Worm (Caenorhabditis elegans) whole organism, young adult: ENCODE measurements around the gene pgp-12.

ENCODE experiments used
- B0019.2 ChIP-seq: fragments of 200-800 bp; sonication (Bioruptor generic); conservative IDR thresholded peaks from 2 replicates; pipeline ENCODE4 v1.3.6; 2022; ENCODE audit warnings: missing genetic modification reagents, missing genetic modification characterization, missing compliant biosample characterization
- B0035.1 ChIP-seq: sonication (generic microtip); optimal IDR thresholded peaks from 2 replicates; lab custom pipeline; 2016; ENCODE audit warnings: missing genetic modification characterization, mild to moderate bottlenecking, missing compliant biosample characterization, missing genotype, missing genetic modification reagents
- B0261.1 ChIP-seq: sonication (generic microtip); optimal IDR thresholded peaks from 2 replicates; lab custom pipeline; 2016; ENCODE audit warnings: mild to moderate bottlenecking, missing genetic modification characterization, moderate library complexity, missing compliant biosample characterization
- B0336.3 ChIP-seq: fragments of 200-800 bp; sonication (Bioruptor generic); IDR thresholded peaks from 2 replicates; pipeline ENCODE4 v1.3.6; 2022; ENCODE audit warnings: missing genetic modification characterization, missing compliant biosample characterization
- D2030.7 ChIP-seq: fragments of 200-800 bp; sonication (Bioruptor generic); IDR thresholded peaks from 2 replicates; pipeline ENCODE4 v1.3.6; 2022; ENCODE audit warnings: missing genetic modification reagents, missing genetic modification characterization, missing compliant biosample characterization
- F22D6.2 ChIP-seq: sonication (generic microtip); optimal IDR thresholded peaks from 2 replicates; lab custom pipeline; 2016; ENCODE audit warnings: mild to moderate bottlenecking, missing genetic modification characterization, missing compliant biosample characterization
- F23B12.7 ChIP-seq: sonication (generic microtip); optimal IDR thresholded peaks from 2 replicates; lab custom pipeline; 2017; ENCODE audit warnings: missing genetic modification characterization, mild to moderate bottlenecking, missing compliant biosample characterization, antibody characterized with exemption, moderate library complexity; ENCODE audit not compliant: insufficient read depth
- F39B2.1 ChIP-seq: fragments of 200-800 bp; sonication (Bioruptor generic); IDR thresholded peaks from 2 replicates; pipeline ENCODE4 v1.3.6; 2022; ENCODE audit warnings: missing genetic modification reagents, missing genetic modification characterization, missing compliant biosample characterization
- F49E8.2 ChIP-seq: sonication (generic microtip); optimal IDR thresholded peaks from 3 replicates; lab custom pipeline; 2017; ENCODE audit warnings: missing genetic modification characterization, mild to moderate bottlenecking, missing compliant biosample characterization, antibody characterized with exemption, moderate library complexity; ENCODE audit not compliant: insufficient read depth
- F55B11.4 ChIP-seq: sonication (generic microtip); optimal IDR thresholded peaks from 2 replicates; lab custom pipeline; 2016; ENCODE audit warnings: missing compliant biosample characterization, missing genetic modification characterization, borderline replicate concordance; ENCODE audit not compliant: insufficient read depth
- K11D2.4 ChIP-seq: fragments of 200-800 bp; sonication (Bioruptor generic); IDR thresholded peaks from 2 replicates; pipeline ENCODE4 v1.3.6; 2022; ENCODE audit warnings: missing genetic modification reagents, missing genetic modification characterization, missing compliant biosample characterization
- Y53G8AR.9 ChIP-seq: fragments of 200-800 bp; sonication (Bioruptor generic); conservative IDR thresholded peaks from 2 replicates; pipeline ENCODE4 v1.3.6; 2022; ENCODE audit warnings: missing genetic modification reagents, missing genetic modification characterization, missing compliant biosample characterization
- Y56A3A.18 ChIP-seq: fragments of 200-800 bp; sonication (Bioruptor generic); IDR thresholded peaks from 2 replicates; pipeline ENCODE4 v1.3.6; 2022; ENCODE audit warnings: missing genetic modification reagents, missing genetic modification characterization, missing compliant biosample characterization
- Y67H2A.10 ChIP-seq: fragments of 200-800 bp; sonication (Bioruptor generic); conservative IDR thresholded peaks from 2 replicates; pipeline ENCODE4 v1.3.6; 2022; ENCODE audit warnings: missing genetic modification reagents, missing genetic modification characterization, missing compliant biosample characterization
- Y79H2A.3 ChIP-seq: fragments of 200-800 bp; sonication (Bioruptor generic); conservative IDR thresholded peaks from 2 replicates; pipeline ENCODE4 v1.3.6; 2022; ENCODE audit warnings: missing genetic modification reagents, missing genetic modification characterization, missing compliant biosample characterization
- akir-1 ChIP-seq: fragments of 200-800 bp; sonication (Bioruptor generic); optimal IDR thresholded peaks from 2 replicates; lab custom pipeline; 2018; ENCODE audit warnings: mild to moderate bottlenecking, missing genetic modification characterization, moderate library complexity, missing compliant biosample characterization
- ama-1 ChIP-seq, 3 experiments: fragments of 150-350 bp in 1 of 3; sonication (generic microtip) in 2 of 3; optimal IDR thresholded peaks; 2 replicates each; lab custom pipeline; 2014 to 2018; ENCODE audit warnings: missing biosample characterization in 2 of 3, missing genetic modification characterization in 2 of 3, missing genetic modification reagents in 2 of 3
- aptf-2 ChIP-seq: fragments of 200-800 bp; sonication (Bioruptor generic); conservative IDR thresholded peaks from 2 replicates; pipeline ENCODE4 v1.3.6; 2022; ENCODE audit warnings: missing genetic modification reagents, missing genetic modification characterization, missing compliant biosample characterization
- aptf-3 ChIP-seq: fragments of 200-800 bp; sonication (Bioruptor generic); IDR thresholded peaks from 2 replicates; pipeline ENCODE4 v1.3.6; 2022; ENCODE audit warnings: missing genetic modification characterization, missing compliant biosample characterization
- attf-5 ChIP-seq: fragments of 200-800 bp; sonication (Bioruptor generic); optimal IDR thresholded peaks from 2 replicates; lab custom pipeline; 2018; ENCODE audit warnings: mild to moderate bottlenecking, missing genetic modification characterization, missing compliant biosample characterization
- ceh-27 ChIP-seq: fragments of 200-800 bp; sonication (Bioruptor generic); optimal IDR thresholded peaks from 2 replicates; lab custom pipeline; 2018; ENCODE audit warnings: mild to moderate bottlenecking, missing genetic modification characterization, moderate library complexity, missing compliant biosample characterization
- chd-7 ChIP-seq: sonication (generic microtip); optimal IDR thresholded peaks from 2 replicates; lab custom pipeline; 2016; ENCODE audit warnings: mild to moderate bottlenecking, missing genetic modification characterization, moderate library complexity, missing compliant biosample characterization
- efl-1 ChIP-seq: fragments of 150-350 bp; optimal IDR thresholded peaks from 2 replicates; lab custom pipeline; 2014; ENCODE audit warnings: missing biosample characterization, missing genetic modification reagents, missing genetic modification characterization
- ekl-4 ChIP-seq: fragments of 200-800 bp; sonication (Bioruptor generic); IDR thresholded peaks from 2 replicates; pipeline ENCODE4 v1.3.6; 2022; ENCODE audit warnings: missing genetic modification reagents, missing genetic modification characterization, missing compliant biosample characterization
- him-1 ChIP-seq: sonication (generic microtip); optimal IDR thresholded peaks from 2 replicates; lab custom pipeline; 2016; ENCODE audit warnings: missing genotype, missing genetic modification reagents, missing genetic modification characterization, missing compliant biosample characterization
- hlh-12 ChIP-seq: sonication (generic microtip); optimal IDR thresholded peaks from 2 replicates; lab custom pipeline; 2016; ENCODE audit warnings: missing genetic modification characterization, missing compliant biosample characterization
- hlh-26 ChIP-seq: fragments of 200-800 bp; sonication (Bioruptor generic); conservative IDR thresholded peaks from 2 replicates; pipeline ENCODE4 v1.3.6; 2022; ENCODE audit warnings: missing genetic modification reagents, missing genetic modification characterization, missing compliant biosample characterization
- hsf-1 ChIP-seq: fragments of 200-800 bp; sonication (Bioruptor generic); IDR thresholded peaks from 2 replicates; pipeline ENCODE4 v1.3.6; 2022; ENCODE audit warnings: missing genetic modification reagents, missing genetic modification characterization, missing compliant biosample characterization
- let-526 ChIP-seq: fragments of 200-800 bp; sonication (Bioruptor generic); IDR thresholded peaks from 2 replicates; pipeline ENCODE4 v1.3.6; 2022; ENCODE audit warnings: missing genetic modification reagents, missing genetic modification characterization, missing compliant biosample characterization
- lir-1 ChIP-seq: fragments of 200-800 bp; sonication (Bioruptor generic); conservative IDR thresholded peaks from 2 replicates; pipeline ENCODE4 v1.3.6; 2022; ENCODE audit warnings: missing genetic modification reagents, missing genetic modification characterization, missing compliant biosample characterization
- madf-10 ChIP-seq: sonication (generic microtip); optimal IDR thresholded peaks from 2 replicates; lab custom pipeline; 2016; ENCODE audit warnings: mild to moderate bottlenecking, missing genetic modification characterization, missing compliant biosample characterization
- madf-3 ChIP-seq: fragments of 200-800 bp; sonication (Bioruptor generic); IDR thresholded peaks from 2 replicates; pipeline ENCODE4 v1.3.6; 2022; ENCODE audit warnings: missing genetic modification reagents, missing genetic modification characterization, missing compliant biosample characterization
- madf-8 ChIP-seq: fragments of 200-800 bp; sonication (Bioruptor generic); conservative IDR thresholded peaks from 2 replicates; pipeline ENCODE4 v1.3.6; 2022; ENCODE audit warnings: missing genetic modification reagents, missing genetic modification characterization, missing compliant biosample characterization
- mxl-1 ChIP-seq: sonication (generic microtip); optimal IDR thresholded peaks from 2 replicates; lab custom pipeline; 2016; ENCODE audit warnings: missing genetic modification characterization, missing compliant biosample characterization
- nfya-2 ChIP-seq: fragments of 200-800 bp; sonication (Bioruptor generic); IDR thresholded peaks from 2 replicates; pipeline ENCODE4 v1.3.6; 2022; ENCODE audit warnings: missing genetic modification reagents, missing genetic modification characterization, missing compliant biosample characterization
- nhr-120 ChIP-seq: fragments of 200-800 bp; sonication (Bioruptor generic); IDR thresholded peaks from 2 replicates; pipeline ENCODE4 v1.3.6; 2022; ENCODE audit warnings: missing genetic modification characterization, missing compliant biosample characterization
- rcor-1 ChIP-seq: fragments of 200-800 bp; sonication (Bioruptor generic); IDR thresholded peaks from 2 replicates; pipeline ENCODE4 v1.3.6; 2022; ENCODE audit warnings: missing genetic modification reagents, missing genetic modification characterization, missing compliant biosample characterization
- sdz-38 ChIP-seq: sonication (generic microtip); optimal IDR thresholded peaks from 2 replicates; lab custom pipeline; 2016; ENCODE audit warnings: missing genotype, missing genetic modification characterization, missing compliant biosample characterization
- snpc-4 ChIP-seq, 5 experiments: fragments of 150-350 bp in 1 of 5; sonication (generic microtip) in 4 of 5; optimal IDR thresholded peaks; 2 replicates each; lab custom pipeline; 2014 to 2018; ENCODE audit warnings: missing genetic modification characterization in 5 of 5, missing biosample characterization in 3 of 5, antibody characterized with exemption in 2 of 5, mild to moderate bottlenecking in 2 of 5, missing compliant biosample characterization in 2 of 5, missing genotype in 2 of 5, moderate library complexity in 2 of 5, missing genetic modification reagents in 1 of 5
- sptf-2 ChIP-seq: fragments of 200-800 bp; sonication (Bioruptor generic); optimal IDR thresholded peaks from 2 replicates; lab custom pipeline; 2018; ENCODE audit warnings: mild to moderate bottlenecking, missing genetic modification characterization, missing compliant biosample characterization
- tlf-1 ChIP-seq: fragments of 200-800 bp; sonication (Bioruptor generic); optimal IDR thresholded peaks from 2 replicates; lab custom pipeline; 2018; ENCODE audit warnings: mild to moderate bottlenecking, missing genetic modification characterization, missing compliant biosample characterization
- xnd-1 ChIP-seq: sonication (generic microtip); optimal IDR thresholded peaks from 2 replicates; lab custom pipeline; 2016; ENCODE audit warnings: missing genotype, missing genetic modification reagents, missing genetic modification characterization, missing compliant biosample characterization
- ztf-18 ChIP-seq: sonication (generic microtip); optimal IDR thresholded peaks from 2 replicates; lab custom pipeline; 2016; ENCODE audit warnings: missing genotype, mild to moderate bottlenecking, missing genetic modification characterization, missing compliant biosample characterization
- ztf-26 ChIP-seq: sonication (generic microtip); optimal IDR thresholded peaks from 2 replicates; lab custom pipeline; 2017; ENCODE audit warnings: missing genetic modification characterization, missing compliant biosample characterization

Gene pgp-12

ce11 chrX:12754043-12754442 is 22.4 kb downstream of the pgp-12 start:
- no peak for TF ChIP-seq madf-8 (GFP tag; lab: Robert Waterston, UW)
- no peak for TF ChIP-seq B0035.1 (tag; lab: Kevin White, UChicago)
- no peak for TF ChIP-seq B0019.2 (GFP tag; lab: Robert Waterston, UW)
- no peak for TF ChIP-seq Y67H2A.10 (GFP tag; lab: Robert Waterston, UW)
- no peak for TF ChIP-seq F49E8.2
- TF ChIP-seq nhr-120 (GFP tag; lab: Robert Waterston, UW) = no peak
- no peak for TF ChIP-seq F39B2.1 (GFP tag; lab: Robert Waterston, UW)
- TF ChIP-seq madf-10 (tag; lab: Kevin White, UChicago) = no peak

DNA sequence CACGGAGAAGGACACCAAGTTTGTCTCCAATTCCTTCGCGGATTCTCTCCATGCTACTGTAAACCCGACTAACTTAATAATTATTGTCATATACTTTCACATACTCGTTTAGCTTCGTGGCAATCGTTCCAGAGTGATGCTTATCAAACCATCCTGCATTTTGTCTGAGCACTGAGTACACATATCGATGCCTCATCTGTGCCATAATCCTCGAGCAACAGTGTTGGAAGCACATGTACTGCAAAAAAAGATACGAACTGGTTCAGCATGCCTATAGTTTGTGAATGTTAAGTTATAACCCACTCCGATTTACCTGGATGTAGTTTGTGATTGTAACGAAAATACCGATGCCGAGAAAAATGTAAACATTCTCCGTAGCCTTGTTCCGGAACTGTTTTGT is 23.4 kb downstream of the pgp-12 start:
- TF ChIP-seq let-526 = no peak
- TF ChIP-seq lir-1 (GFP tag; lab: Robert Waterston, UW) = no peak
- TF ChIP-seq madf-3 (GFP tag; lab: Robert Waterston, UW) = no peak
- no peak for TF ChIP-seq tlf-1 (GFP tag; lab: Kevin White, UChicago)
- no peak for TF ChIP-seq Y56A3A.18 (GFP tag; lab: Robert Waterston, UW)
- no peak for TF ChIP-seq nfya-2 (GFP tag; lab: Robert Waterston, UW)
- no peak for TF ChIP-seq F22D6.2 (tag; lab: Kevin White, UChicago)
- no peak for TF ChIP-seq ztf-18 (tag; lab: Kevin White, UChicago)
- TF ChIP-seq sptf-2 (GFP tag; lab: Kevin White, UChicago) = no peak
- TF ChIP-seq xnd-1 (tag; lab: Kevin White, UChicago) = no peak
- TF ChIP-seq akir-1 = no peak
- TF ChIP-seq ama-1 (optimal IDR thresholded peaks at IDR 0.05; lab: Kevin White, UChicago) = no peak
- TF ChIP-seq ama-1 (GFP tag; optimal IDR thresholded peaks at IDR 0.05; lab: Kevin White, UChicago) = no peak
- TF ChIP-seq Y79H2A.3 (GFP tag; lab: Robert Waterston, UW) = no peak
- no peak for TF ChIP-seq mxl-1
- TF ChIP-seq B0261.1 = no peak
- TF ChIP-seq Y53G8AR.9 = no peak

- TF ChIP-seq ekl-4 (GFP tag; lab: Robert Waterston, UW) (no peak), B0336.3 (GFP tag; lab: Robert Waterston, UW) (no peak), F39B2.1 (GFP tag; lab: Robert Waterston, UW) (no peak), K11D2.4 (GFP tag; lab: Robert Waterston, UW) (no peak), aptf-3 (GFP tag; lab: Robert Waterston, UW) (no peak), him-1 (no peak), madf-3 (GFP tag; lab: Robert Waterston, UW) (no peak), aptf-2 (no peak), B0019.2 (GFP tag; lab: Robert Waterston, UW) (no peak), efl-1 (GFP tag; lab: Kevin White, UChicago) (no peak), D2030.7 (no peak)
Measured at ce11 chrX:12759010-12759409, 27.4 kb downstream of the pgp-12 start.

ce11 chrX:12759642-12760041 is 28.0 kb downstream of the pgp-12 start:
- TF ChIP-seq ztf-26 = peak; percentile 53
- TF ChIP-seq ceh-27 (GFP tag; lab: Kevin White, UChicago) = no peak
- 0 out of 2 replicates have a peak, but pooled peaks have one; percentile 23 for TF ChIP-seq rcor-1 (GFP tag; lab: Robert Waterston, UW)
- TF ChIP-seq hlh-26 (GFP tag; lab: Robert Waterston, UW) = no peak
- peak; percentile 10 for TF ChIP-seq attf-5
- no peak for TF ChIP-seq B0035.1 (tag; lab: Kevin White, UChicago)
- no peak for TF ChIP-seq F55B11.4 (tag; lab: Kevin White, UChicago)
- TF ChIP-seq F23B12.7 (tag; lab: Kevin White, UChicago) = no peak
- TF ChIP-seq chd-7 (tag; lab: Kevin White, UChicago) = no peak
- no peak for TF ChIP-seq hlh-12
- TF ChIP-seq sdz-38 (tag; lab: Kevin White, UChicago) = no peak
- no peak for TF ChIP-seq F39B2.1 (GFP tag; lab: Robert Waterston, UW)
- TF ChIP-seq mxl-1 = no peak
- no peak for TF ChIP-seq Y53G8AR.9
- no peak for TF ChIP-seq hsf-1 (GFP tag; lab: Robert Waterston, UW)
- TF ChIP-seq snpc-4 (GFP tag; optimal IDR thresholded peaks at IDR 0.05; lab: Kevin White, UChicago) = no peak
- TF ChIP-seq snpc-4 (tag; optimal IDR thresholded peaks at IDR 0.05; lab: Kevin White, UChicago) = peak in 1 of 4 experiments; percentile 4
